Fruit fly (Drosophila melanogaster) whole organism, embryonic: ENCODE data around the gene haf.
A peak's percentile ranks its signal among the peaks of the same experiment; 100 is the strongest.

Experiments
- Asciz ChIP-seq: fragments of 200-800 bp; sonication (Bioruptor generic); optimal IDR thresholded peaks from 2 replicates; lab custom pipeline; 2017; ENCODE audit warnings: missing biosample characterization, mild to moderate bottlenecking, missing genetic modification characterization, missing genetic modification reagents
- CG10267 ChIP-seq: fragments of 200-800 bp; sonication (Bioruptor generic); optimal IDR thresholded peaks from 2 replicates; lab custom pipeline; 2018; ENCODE audit warnings: missing biosample characterization, mild to moderate bottlenecking, missing genetic modification characterization, moderate library complexity
- CG11695 ChIP-seq: fragments of 200-800 bp; sonication (Bioruptor generic); IDR thresholded peaks from 3 replicates; pipeline ENCODE4 v1.3.6; 2022; ENCODE audit warnings: missing biosample characterization, missing genetic modification characterization
- CG12659 ChIP-seq: fragments of 200-800 bp; sonication (Bioruptor generic); optimal IDR thresholded peaks from 3 replicates; lab custom pipeline; 2017; ENCODE audit warnings: mild to moderate bottlenecking, missing biosample characterization, missing genetic modification reagents, missing genetic modification characterization
- CG12744 ChIP-seq: fragments of 200-800 bp; sonication (Bioruptor generic); optimal IDR thresholded peaks from 2 replicates; lab custom pipeline; 2016; ENCODE audit warnings: missing biosample characterization, missing genetic modification characterization
- CG17385 ChIP-seq: fragments of 200-800 bp; sonication (Bioruptor generic); optimal IDR thresholded peaks from 3 replicates; lab custom pipeline; 2018; ENCODE audit warnings: missing biosample characterization, mild to moderate bottlenecking, missing genetic modification characterization
- CG17829 ChIP-seq: fragments of 200-800 bp; optimal IDR thresholded peaks from 2 replicates; lab custom pipeline; 2019; ENCODE audit warnings: missing biosample characterization, mild to moderate bottlenecking, missing genetic modification characterization, moderate library complexity
- CG1832 ChIP-seq: fragments of 200-800 bp; sonication (Bioruptor generic); optimal IDR thresholded peaks from 2 replicates; lab custom pipeline; 2017; ENCODE audit warnings: missing biosample characterization, mild to moderate bottlenecking, missing genetic modification characterization, inconsistent platforms
- CG42726 ChIP-seq: fragments of 200-800 bp; sonication (Bioruptor generic); IDR thresholded peaks from 2 replicates; pipeline ENCODE4 v1.3.6; 2022; ENCODE audit warnings: missing biosample characterization, missing genetic modification characterization; ENCODE audit not compliant: partially characterized antibody
- CG4328 ChIP-seq: fragments of 200-800 bp; sonication (Bioruptor generic); optimal IDR thresholded peaks from 3 replicates; lab custom pipeline; 2017; ENCODE audit warnings: missing biosample characterization, missing genetic modification reagents, missing genetic modification characterization
- CG4730 ChIP-seq: fragments of 200-800 bp; sonication (Bioruptor generic); IDR thresholded peaks from 2 replicates; pipeline ENCODE4 v1.3.6; 2022; ENCODE audit warnings: missing biosample characterization, missing genetic modification characterization
- CG6854 ChIP-seq: fragments of 200-800 bp; sonication (Bioruptor generic); optimal IDR thresholded peaks from 3 replicates; lab custom pipeline; 2017; ENCODE audit warnings: missing biosample characterization, mild to moderate bottlenecking, missing genetic modification characterization
- CG7786 ChIP-seq: fragments of 200-800 bp; sonication (Bioruptor generic); optimal IDR thresholded peaks from 2 replicates; lab custom pipeline; 2016; ENCODE audit warnings: missing biosample characterization, missing genetic modification characterization
- CG9817 ChIP-seq: fragments of 200-800 bp; sonication (Bioruptor generic); optimal IDR thresholded peaks from 2 replicates; lab custom pipeline; 2018; ENCODE audit warnings: missing biosample characterization, mild to moderate bottlenecking, missing genetic modification characterization, moderate library complexity
- Dbx ChIP-seq: fragments of 200-800 bp; sonication (Bioruptor generic); IDR thresholded peaks from 3 replicates; pipeline ENCODE4 v1.3.6; 2022; ENCODE audit warnings: missing biosample characterization, missing genetic modification characterization
- Deaf1 ChIP-seq: fragments of 200-800 bp; optimal IDR thresholded peaks from 3 replicates; lab custom pipeline; 2019; ENCODE audit warnings: missing biosample characterization, mild to moderate bottlenecking, missing genetic modification characterization, moderate library complexity
- Fer2 ChIP-seq: fragments of 200-800 bp; sonication (Bioruptor generic); optimal IDR thresholded peaks from 2 replicates; lab custom pipeline; 2018; ENCODE audit warnings: missing biosample characterization, mild to moderate bottlenecking, missing genetic modification characterization, moderate library complexity
- Hey ChIP-seq: fragments of 200-800 bp; sonication (Bioruptor generic); optimal IDR thresholded peaks from 3 replicates; lab custom pipeline; 2018; ENCODE audit warnings: missing biosample characterization, mild to moderate bottlenecking, missing genetic modification characterization
- Kr ChIP-seq: fragments of 200-800 bp; sonication (Bioruptor generic); optimal IDR thresholded peaks from 2 replicates; lab custom pipeline; 2017; ENCODE audit warnings: missing biosample characterization, mild to moderate bottlenecking, missing genetic modification characterization
- Lpt ChIP-seq: fragments of >200 bp; optimal IDR thresholded peaks from 2 replicates; lab custom pipeline; 2018; ENCODE audit warnings: missing biosample characterization, missing genetic modification characterization
- MBD-R2 ChIP-seq: fragments of 200-800 bp; sonication (Bioruptor generic); IDR thresholded peaks from 2 replicates; pipeline ENCODE4 v1.3.6; 2022; ENCODE audit warnings: missing biosample characterization, missing genetic modification characterization
- NC2β ChIP-seq: fragments of 200-800 bp; sonication (Bioruptor generic); optimal IDR thresholded peaks from 2 replicates; lab custom pipeline; 2016; ENCODE audit warnings: missing biosample characterization, missing genetic modification characterization
- NFAT ChIP-seq: fragments of 200-800 bp; sonication (Bioruptor generic); IDR thresholded peaks from 2 replicates; pipeline ENCODE4 v1.3.6; 2022; ENCODE audit warnings: missing biosample characterization, missing genetic modification characterization
- Opbp ChIP-seq: fragments of 200-800 bp; sonication (Bioruptor generic); IDR thresholded peaks from 3 replicates; pipeline ENCODE4 v1.3.6; 2022; ENCODE audit warnings: missing biosample characterization, missing genetic modification characterization; ENCODE audit not compliant: partially characterized antibody
- Rx ChIP-seq: fragments of 200-800 bp; sonication (Bioruptor generic); IDR thresholded peaks from 2 replicates; pipeline ENCODE4 v1.3.6; 2022; ENCODE audit warnings: missing biosample characterization, missing genetic modification characterization
- al ChIP-seq: fragments of 200-800 bp; sonication (Bioruptor generic); IDR thresholded peaks from 2 replicates; pipeline ENCODE4 v1.3.6; 2022; ENCODE audit warnings: missing biosample characterization, missing genetic modification characterization
- aop ChIP-seq: fragments of 200-800 bp; sonication (Bioruptor generic); IDR thresholded peaks from 2 replicates; pipeline ENCODE4 v1.3.6; 2022; ENCODE audit warnings: missing biosample characterization, missing genetic modification characterization
- btn ChIP-seq: fragments of 200-800 bp; sonication (Bioruptor generic); optimal IDR thresholded peaks from 2 replicates; lab custom pipeline; 2016; ENCODE audit warnings: missing biosample characterization, missing genetic modification characterization
- caup ChIP-seq: fragments of 200-800 bp; sonication (Bioruptor generic); optimal IDR thresholded peaks from 3 replicates; lab custom pipeline; 2017; ENCODE audit warnings: missing biosample characterization, mild to moderate bottlenecking, missing genetic modification characterization, moderate library complexity; ENCODE audit not compliant: severe bottlenecking
- crp ChIP-seq, 2 experiments: fragments of 200-800 bp; sonication (Bioruptor generic); optimal IDR thresholded peaks; 2 replicates in 1 of 2; 3 replicates in 1 of 2; lab custom pipeline; 2017; ENCODE audit warnings: missing biosample characterization in 2 of 2, missing genetic modification characterization in 2 of 2, mild to moderate bottlenecking in 1 of 2, moderate library complexity in 1 of 2
- dan ChIP-seq: fragments of 200-800 bp; sonication (Bioruptor generic); IDR thresholded peaks from 2 replicates; pipeline ENCODE4 v1.3.6; 2022; ENCODE audit warnings: missing biosample characterization, missing genetic modification characterization
- disco-r ChIP-seq: fragments of 200-800 bp; sonication (Bioruptor generic); optimal IDR thresholded peaks from 2 replicates; lab custom pipeline; 2016; ENCODE audit warnings: missing biosample characterization, missing genetic modification characterization
- dmrt11E ChIP-seq: fragments of 200-800 bp; sonication (Bioruptor generic); optimal IDR thresholded peaks from 3 replicates; lab custom pipeline; 2018; ENCODE audit warnings: missing biosample characterization, mild to moderate bottlenecking, missing genetic modification characterization, moderate library complexity
- ftz-f1 ChIP-seq: fragments of 200-800 bp; sonication (Bioruptor generic); optimal IDR thresholded peaks from 2 replicates; lab custom pipeline; 2016; ENCODE audit warnings: missing biosample characterization, missing genetic modification characterization
- fu2 ChIP-seq: fragments of 200-800 bp; sonication (Bioruptor generic); optimal IDR thresholded peaks from 2 replicates; lab custom pipeline; 2016; ENCODE audit warnings: missing biosample characterization, missing genetic modification characterization
- her ChIP-seq: fragments of 200-800 bp; sonication (Bioruptor generic); optimal IDR thresholded peaks from 2 replicates; lab custom pipeline; 2016; ENCODE audit warnings: missing biosample characterization, missing genetic modification characterization
- lbe ChIP-seq: fragments of 200-800 bp; sonication (Bioruptor generic); optimal IDR thresholded peaks from 2 replicates; lab custom pipeline; 2016; ENCODE audit warnings: missing biosample characterization, mild to moderate bottlenecking, missing genetic modification characterization
- maf-S ChIP-seq: fragments of 200-800 bp; sonication (Bioruptor generic); optimal IDR thresholded peaks from 2 replicates; lab custom pipeline; 2016; ENCODE audit warnings: missing biosample characterization, missing genetic modification characterization
- mld ChIP-seq: fragments of 200-800 bp; sonication (Bioruptor generic); IDR thresholded peaks from 3 replicates; pipeline ENCODE4 v1.3.6; 2022; ENCODE audit warnings: missing biosample characterization, missing genetic modification characterization; ENCODE audit not compliant: partially characterized antibody
- p53 ChIP-seq: fragments of 200-800 bp; sonication (Bioruptor generic); optimal IDR thresholded peaks from 2 replicates; lab custom pipeline; 2016; ENCODE audit warnings: missing biosample characterization, missing genetic modification characterization
- peb ChIP-seq: fragments of 200-800 bp; sonication (Bioruptor generic); IDR thresholded peaks from 2 replicates; pipeline ENCODE4 v1.3.6; 2022; ENCODE audit warnings: missing biosample characterization, missing genetic modification characterization
- phol ChIP-seq: fragments of 200-800 bp; sonication (Bioruptor generic); optimal IDR thresholded peaks from 3 replicates; lab custom pipeline; 2018; ENCODE audit warnings: missing biosample characterization, mild to moderate bottlenecking, missing genetic modification characterization, moderate library complexity
- pita ChIP-seq: fragments of 200-800 bp; sonication (Bioruptor generic); optimal IDR thresholded peaks from 2 replicates; lab custom pipeline; 2017; ENCODE audit warnings: missing biosample characterization, mild to moderate bottlenecking, missing genetic modification characterization
- psq ChIP-seq: fragments of 200-800 bp; sonication (Bioruptor generic); optimal IDR thresholded peaks from 2 replicates; lab custom pipeline; 2017; ENCODE audit warnings: missing biosample characterization, missing genetic modification characterization
- salm ChIP-seq: fragments of 200-800 bp; sonication (Bioruptor generic); optimal IDR thresholded peaks from 2 replicates; lab custom pipeline; 2018; ENCODE audit warnings: missing biosample characterization, mild to moderate bottlenecking, missing genetic modification characterization
- shn ChIP-seq: fragments of 200-800 bp; sonication (Bioruptor generic); optimal IDR thresholded peaks from 3 replicates; lab custom pipeline; 2016; ENCODE audit warnings: missing biosample characterization, missing genetic modification characterization
- sna ChIP-seq: fragments of 200-800 bp; sonication (Bioruptor generic); IDR thresholded peaks from 2 replicates; pipeline ENCODE4 v1.3.6; 2022; ENCODE audit warnings: missing biosample characterization, missing genetic modification characterization; ENCODE audit not compliant: partially characterized antibody
- zfh1 ChIP-seq: fragments of 200-800 bp; sonication (Bioruptor generic); IDR thresholded peaks from 3 replicates; pipeline ENCODE4 v1.3.6; 2022; ENCODE audit warnings: missing biosample characterization, missing genetic modification characterization

Gene haf

dm6 chr2L:1613748-1614365 lies 58.9 kb downstream of the haf start, which contains the start of gene RFeSP (continued):
- TF ChIP-seq caup (GFP tag; lab: Kevin White, UChicago) (peak; percentile 12), aop (no peak), CG17829 (tag; lab: Kevin White, UChicago) (peak; percentile 49), CG42726 (GFP tag; lab: Robert Waterston, UW) (peak; percentile 21; the same call in 1 of the 2 replicates), CG10267 (tag; lab: Kevin White, UChicago) (peak; percentile 80), MBD-R2 (GFP tag; lab: Robert Waterston, UW) (peak; percentile 54), CG12659 (GFP tag; lab: Kevin White, UChicago) (peak; percentile 76), btn (GFP tag; lab: Kevin White, UChicago) (no peak), Opbp (GFP tag; lab: Robert Waterston, UW) (peak; percentile 21; the same call in 1 of the 3 replicates), pita (GFP tag; lab: Kevin White, UChicago) (no peak), CG17385 (GFP tag; lab: Kevin White, UChicago) (no peak), crp (GFP tag; optimal IDR thresholded peaks at IDR 0.05; lab: Kevin White, UChicago) (peak in 1 of 2 experiments; percentile 56), mld (no peak; the same call in 2 of the 3 replicates), zfh1 (GFP tag; lab: Robert Waterston, UW) (no peak), lbe (GFP tag; lab: Kevin White, UChicago) (no peak), Dbx (GFP tag; lab: Robert Waterston, UW) (no peak), CG4730 (GFP tag; lab: Robert Waterston, UW) (no peak), CG4328 (GFP tag; lab: Kevin White, UChicago) (no peak), p53 (GFP tag; lab: Kevin White, UChicago) (no peak)

dm6 chr2L:1615753-1616152 lies 60.8 kb downstream of the haf start:
- TF ChIP-seq salm (tag; lab: Kevin White, UChicago) = peak; percentile 36
- TF ChIP-seq NFAT (GFP tag; lab: Robert Waterston, UW) = no peak; the same call in 1 of the 2 replicates
- TF ChIP-seq phol (tag; lab: Kevin White, UChicago) = peak; percentile 61
- no peak for TF ChIP-seq Kr
- TF ChIP-seq CG7786 = peak; percentile 26
- TF ChIP-seq dan = no peak
- TF ChIP-seq sna (GFP tag; lab: Robert Waterston, UW) = no peak
- peak; percentile 51; the same call in 1 of the 2 replicates for TF ChIP-seq peb
- TF ChIP-seq Fer2 (tag; lab: Kevin White, UChicago) = no peak
- TF ChIP-seq disco-r (GFP tag; lab: Kevin White, UChicago) = no peak
- TF ChIP-seq CG10267 (tag; lab: Kevin White, UChicago) = peak; percentile 49
- no peak for TF ChIP-seq CG1832
- no peak for TF ChIP-seq al (GFP tag; lab: Robert Waterston, UW)
- 0 out of 3 replicates have a peak, but pooled peaks have one; percentile 52 for TF ChIP-seq CG11695 (GFP tag; lab: Robert Waterston, UW)
- peak; percentile 59 for TF ChIP-seq Asciz (GFP tag; lab: Kevin White, UChicago)
- peak; percentile 40 for TF ChIP-seq Deaf1 (tag; lab: Kevin White, UChicago)
- peak; percentile 31 for TF ChIP-seq Hey
- peak; percentile 19 for TF ChIP-seq fu2 (GFP tag; lab: Kevin White, UChicago)
- no peak for TF ChIP-seq Lpt (GFP tag; lab: Kevin White, UChicago)
- 0 out of 2 replicates have a peak, but pooled peaks have one; percentile 26 for TF ChIP-seq Rx (GFP tag; lab: Robert Waterston, UW)
- no peak for TF ChIP-seq her (GFP tag; lab: Kevin White, UChicago)
- TF ChIP-seq CG9817 = peak; percentile 45
- TF ChIP-seq CG6854 (GFP tag; lab: Kevin White, UChicago) = peak; percentile 3
- peak; percentile 73 for TF ChIP-seq Dbx (GFP tag; lab: Robert Waterston, UW)
- TF ChIP-seq psq (GFP tag; lab: Kevin White, UChicago) = no peak
- TF ChIP-seq CG12744 (GFP tag; lab: Kevin White, UChicago) = peak; percentile 11
- TF ChIP-seq NC2β (GFP tag; lab: Kevin White, UChicago) = peak; percentile 13
- peak; percentile 24 for TF ChIP-seq shn (GFP tag; lab: Kevin White, UChicago)
- TF ChIP-seq maf-S (GFP tag; lab: Kevin White, UChicago) = no peak
- no peak for TF ChIP-seq ftz-f1 (GFP tag; lab: Kevin White, UChicago)
- TF ChIP-seq dmrt11E (tag; lab: Kevin White, UChicago) = peak; percentile 0
